Worm (Caenorhabditis elegans) whole organism, mixed stage, embryonic: ENCODE results near the gene erfa-3.

ENCODE experiments used
- M03D4.4 ChIP-seq: sonication (generic microtip); optimal IDR thresholded peaks from 2 replicates; lab custom pipeline; 2017; ENCODE audit warnings: mild to moderate bottlenecking, missing genetic modification characterization, missing compliant biosample characterization
- bed-3 ChIP-seq: fragments of 200-800 bp; sonication (Bioruptor generic); optimal IDR thresholded peaks from 3 replicates; lab custom pipeline; 2018; ENCODE audit warnings: mild to moderate bottlenecking, missing genetic modification characterization, moderate library complexity, missing compliant biosample characterization
- ceh-43 ChIP-seq: fragments of 200-800 bp; sonication (Bioruptor generic); optimal IDR thresholded peaks from 2 replicates; lab custom pipeline; 2018; ENCODE audit warnings: mild to moderate bottlenecking, missing genetic modification characterization, moderate library complexity, missing compliant biosample characterization
- ceh-83 ChIP-seq: fragments of 200-800 bp; sonication (Bioruptor generic); optimal IDR thresholded peaks from 2 replicates; lab custom pipeline; 2018; ENCODE audit warnings: mild to moderate bottlenecking, missing genetic modification characterization, missing compliant biosample characterization
- ces-1 ChIP-seq: fragments of 150-350 bp; optimal IDR thresholded peaks from 2 replicates; lab custom pipeline; 2014; ENCODE audit warnings: missing biosample characterization, missing genetic modification reagents, missing genetic modification characterization
- cnd-1 ChIP-seq: fragments of 200-800 bp; sonication (Bioruptor generic); optimal IDR thresholded peaks from 2 replicates; lab custom pipeline; 2018; ENCODE audit warnings: mild to moderate bottlenecking, missing genetic modification characterization, missing compliant biosample characterization
- drap-1 ChIP-seq: fragments of 200-800 bp; sonication (Bioruptor generic); optimal IDR thresholded peaks from 3 replicates; lab custom pipeline; 2018; ENCODE audit warnings: mild to moderate bottlenecking, missing genetic modification characterization, missing compliant biosample characterization
- elt-1 ChIP-seq: sonication (generic microtip); optimal IDR thresholded peaks from 2 replicates; lab custom pipeline; 2017; ENCODE audit warnings: missing genetic modification characterization, mild to moderate bottlenecking, missing compliant biosample characterization, antibody characterized with exemption, moderate library complexity, borderline replicate concordance; ENCODE audit not compliant: insufficient read depth
- elt-3 ChIP-seq: fragments of 150-350 bp; optimal IDR thresholded peaks from 2 replicates; lab custom pipeline; 2014; ENCODE audit warnings: missing biosample characterization, missing genetic modification characterization
- ham-2 ChIP-seq: fragments of 200-800 bp; sonication (Bioruptor generic); optimal IDR thresholded peaks from 2 replicates; lab custom pipeline; 2018; ENCODE audit warnings: mild to moderate bottlenecking, missing genetic modification characterization, missing compliant biosample characterization
- hlh-1 ChIP-seq: fragments of 150-350 bp; optimal IDR thresholded peaks from 2 replicates; lab custom pipeline; 2014; ENCODE audit warnings: missing biosample characterization, missing genetic modification reagents, missing genetic modification characterization
- lin-13 ChIP-seq: fragments of 150-350 bp; optimal IDR thresholded peaks from 2 replicates; lab custom pipeline; 2014; ENCODE audit warnings: missing biosample characterization, missing genetic modification characterization
- lin-32 ChIP-seq: fragments of 200-800 bp; sonication (Bioruptor generic); optimal IDR thresholded peaks from 2 replicates; lab custom pipeline; 2018; ENCODE audit warnings: mild to moderate bottlenecking, missing genetic modification characterization, missing compliant biosample characterization
- lsy-2 ChIP-seq: fragments of 150-350 bp; optimal IDR thresholded peaks from 2 replicates; lab custom pipeline; 2014; ENCODE audit warnings: missing biosample characterization, missing genetic modification characterization
- mab-5 ChIP-seq: fragments of 150-350 bp; optimal IDR thresholded peaks from 2 replicates; lab custom pipeline; 2014; ENCODE audit warnings: missing biosample characterization, missing genetic modification characterization
- mep-1 ChIP-seq: fragments of 150-350 bp; optimal IDR thresholded peaks from 2 replicates; lab custom pipeline; 2017; ENCODE audit warnings: missing biosample characterization, missing genetic modification reagents, missing genetic modification characterization, inconsistent platforms
- mls-2 ChIP-seq: sonication (generic microtip); optimal IDR thresholded peaks from 2 replicates; lab custom pipeline; 2016; ENCODE audit warnings: mild to moderate bottlenecking, missing genetic modification characterization, moderate library complexity, missing compliant biosample characterization
- nhr-12 ChIP-seq: fragments of 150-350 bp; optimal IDR thresholded peaks from 2 replicates; lab custom pipeline; 2014; ENCODE audit warnings: missing biosample characterization, missing genetic modification characterization
- nhr-237 ChIP-seq: fragments of 150-350 bp; optimal IDR thresholded peaks from 2 replicates; lab custom pipeline; 2014; ENCODE audit warnings: missing biosample characterization, missing genetic modification characterization
- nhr-76 ChIP-seq: sonication (generic microtip); optimal IDR thresholded peaks from 2 replicates; lab custom pipeline; 2017; ENCODE audit warnings: missing biosample characterization, missing genetic modification characterization
- pha-4 ChIP-seq: fragments of 150-350 bp; optimal IDR thresholded peaks from 2 replicates; lab custom pipeline; 2018; ENCODE audit warnings: missing biosample characterization, missing genetic modification reagents, missing genetic modification characterization
- sem-2 ChIP-seq: fragments of 200-800 bp; sonication (Bioruptor generic); optimal IDR thresholded peaks from 2 replicates; lab custom pipeline; 2018; ENCODE audit warnings: mild to moderate bottlenecking, missing genetic modification characterization, missing compliant biosample characterization
- unc-39 ChIP-seq: fragments of 150-350 bp; optimal IDR thresholded peaks from 2 replicates; lab custom pipeline; 2014; ENCODE audit warnings: missing biosample characterization, missing genetic modification characterization
- unc-62 ChIP-seq: fragments of 150-350 bp; optimal IDR thresholded peaks from 2 replicates; lab custom pipeline; 2014; ENCODE audit warnings: missing biosample characterization, missing genetic modification reagents, missing genetic modification characterization
- zip-8 ChIP-seq: fragments of 150-350 bp; optimal IDR thresholded peaks from 2 replicates; lab custom pipeline; 2014; ENCODE audit warnings: missing biosample characterization, missing genetic modification characterization

erfa-3 gene

DNA sequence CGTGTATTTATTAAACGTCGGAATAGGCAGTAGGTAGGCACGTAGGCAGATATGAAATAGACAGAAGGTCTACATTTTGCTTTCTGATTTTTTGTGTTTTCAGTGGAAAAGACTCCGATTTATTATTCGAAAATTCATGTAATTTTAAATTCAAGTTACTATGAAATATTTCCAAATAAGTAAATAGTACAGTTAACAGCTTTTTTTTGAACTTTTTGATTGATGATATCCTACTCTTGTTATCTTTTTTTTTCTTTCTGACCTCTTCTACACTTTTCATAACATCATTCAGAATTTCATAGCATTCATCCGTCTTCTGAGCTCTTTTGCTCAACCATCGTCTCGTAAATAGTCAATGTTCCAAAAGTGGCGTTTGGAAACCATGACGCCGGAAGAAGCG, 14.3 kb downstream of the erfa-3 start, which contains the start of gene cdkl-1:
Gene cdkl-1, plus strand, starts transcription at position 301 of the 400 bp plus-strand sequence.
- TF ChIP-seq cnd-1 (no peak), lsy-2 (tag; lab: Kevin White, UChicago) (no peak), sem-2 (GFP tag; lab: Kevin White, UChicago) (no peak), unc-62 (GFP tag; lab: Kevin White, UChicago) (no peak), mls-2 (tag; lab: Kevin White, UChicago) (no peak), zip-8 (no peak), nhr-237 (tag; lab: Kevin White, UChicago) (no peak), unc-39 (tag; lab: Kevin White, UChicago) (no peak), hlh-1 (tag; lab: Kevin White, UChicago) (no peak), mep-1 (tag; lab: Kevin White, UChicago) (no peak), ham-2 (GFP tag; lab: Kevin White, UChicago) (no peak), ceh-43 (no peak)

DNA sequence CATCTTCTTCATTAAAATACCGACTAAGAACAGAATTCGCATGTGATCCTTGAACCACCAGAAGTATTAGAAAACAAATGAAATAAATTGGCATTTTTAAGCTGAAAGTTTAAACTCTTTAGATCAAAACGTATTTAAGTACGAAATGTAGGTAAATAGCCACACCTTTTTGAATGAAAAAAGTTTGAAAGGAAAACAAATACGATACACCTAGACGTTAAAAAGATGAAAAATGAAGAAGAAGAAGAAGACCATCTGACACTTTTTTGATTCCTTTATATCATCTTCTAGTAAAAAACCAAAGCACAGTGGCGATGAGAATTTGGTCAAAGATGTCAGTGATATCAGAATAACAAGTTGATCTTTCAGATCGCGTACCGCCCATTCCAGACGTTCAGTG, 17.0 kb downstream of the erfa-3 start, which contains the start of gene Y42A5A.3:
Gene Y42A5A.3, minus strand, starts transcription at position 101 of the 400 bp plus-strand sequence.
- TF ChIP-seq zip-8 (no peak), hlh-1 (tag; lab: Kevin White, UChicago) (no peak), lin-13 (tag; lab: Kevin White, UChicago) (no peak), ceh-83 (GFP tag; lab: Kevin White, UChicago) (no peak), sem-2 (GFP tag; lab: Kevin White, UChicago) (no peak)

DNA sequence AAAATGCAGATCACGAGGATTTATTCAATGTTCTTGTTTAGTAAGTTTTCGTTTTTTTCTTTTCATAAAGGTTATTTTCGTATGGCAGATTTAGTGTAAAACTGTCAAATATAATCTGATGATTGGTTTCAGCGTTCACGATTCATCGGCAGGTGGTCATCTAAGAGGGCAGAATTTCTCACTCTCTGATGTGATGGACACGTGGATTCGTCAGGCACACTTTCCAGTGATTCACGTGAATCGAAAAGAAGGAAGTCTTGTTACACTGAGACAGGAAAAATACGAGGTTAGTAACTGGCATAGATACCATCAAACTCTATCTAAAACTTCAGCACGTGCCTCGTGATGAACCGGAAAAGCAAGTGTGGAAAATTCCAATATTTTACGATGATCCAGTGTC, 18.2 kb downstream of the erfa-3 start:
- no peak for TF ChIP-seq lsy-2 (tag; lab: Kevin White, UChicago)
- TF ChIP-seq M03D4.4: no peak
- TF ChIP-seq lin-13 (tag; lab: Kevin White, UChicago): no peak
- no peak for TF ChIP-seq ces-1 (GFP tag; lab: Kevin White, UChicago)
- TF ChIP-seq ham-2 (GFP tag; lab: Kevin White, UChicago): no peak
- no peak for TF ChIP-seq hlh-1 (tag; lab: Kevin White, UChicago)
- no peak for TF ChIP-seq ceh-83 (GFP tag; lab: Kevin White, UChicago)
- no peak for TF ChIP-seq mab-5 (tag; lab: Kevin White, UChicago)
- no peak for TF ChIP-seq elt-1 (tag; lab: Kevin White, UChicago)
- TF ChIP-seq sem-2 (GFP tag; lab: Kevin White, UChicago): no peak
- TF ChIP-seq mls-2 (tag; lab: Kevin White, UChicago): no peak
- no peak for TF ChIP-seq nhr-12 (tag; lab: Kevin White, UChicago)
- TF ChIP-seq elt-3 (tag; lab: Kevin White, UChicago): no peak
- TF ChIP-seq unc-62 (GFP tag; lab: Kevin White, UChicago): no peak
- TF ChIP-seq mep-1 (tag; lab: Kevin White, UChicago): no peak

DNA sequence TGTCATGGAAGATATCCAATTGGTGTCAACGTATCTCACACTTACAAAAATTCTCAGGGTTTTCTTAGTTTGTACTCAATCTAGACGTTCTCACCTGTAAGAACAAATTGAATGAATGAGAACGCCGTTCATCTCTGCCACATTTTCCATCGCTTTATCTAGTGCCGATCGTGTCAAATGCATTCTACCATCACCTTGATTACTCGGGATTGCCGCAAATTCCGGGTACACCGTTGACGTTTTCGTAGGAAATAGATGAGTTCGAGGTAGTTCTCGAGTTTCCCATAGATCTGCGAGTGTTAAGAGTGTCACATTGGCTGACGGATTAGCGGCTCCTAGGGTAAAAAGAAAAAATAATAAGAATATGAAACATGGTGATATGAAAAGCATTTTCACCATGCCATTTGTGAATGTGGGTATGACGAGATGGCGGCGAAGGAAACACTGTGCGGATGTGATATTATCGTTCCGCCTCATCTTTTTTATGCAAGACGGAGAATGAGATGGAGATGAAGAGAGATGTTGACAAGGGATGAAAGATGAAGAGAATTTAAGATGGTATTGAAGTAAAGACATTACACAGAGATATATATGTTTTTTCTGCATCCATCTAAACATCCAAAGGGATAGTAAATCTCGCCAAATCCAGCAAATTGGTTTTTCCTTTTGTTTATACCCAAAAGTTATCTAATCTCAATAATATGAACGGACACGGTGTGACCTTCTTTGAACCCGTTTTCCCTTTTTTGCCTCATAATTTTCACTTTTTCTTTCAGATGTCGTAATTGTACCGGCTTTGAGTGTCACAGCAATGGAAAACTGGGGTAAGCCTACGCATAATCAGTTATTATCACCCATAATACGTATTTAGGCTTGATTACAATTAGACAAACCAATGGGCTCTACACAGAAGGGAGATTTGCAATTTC, 19.5 kb downstream of the erfa-3 start, which contains the start of gene lact-8:
Gene lact-8, minus strand, starts transcription at position 445 of the 929 bp plus-strand sequence.
- TF ChIP-seq lin-32 (no peak), elt-1 (tag; lab: Kevin White, UChicago) (peak; percentile 90)

DNA sequence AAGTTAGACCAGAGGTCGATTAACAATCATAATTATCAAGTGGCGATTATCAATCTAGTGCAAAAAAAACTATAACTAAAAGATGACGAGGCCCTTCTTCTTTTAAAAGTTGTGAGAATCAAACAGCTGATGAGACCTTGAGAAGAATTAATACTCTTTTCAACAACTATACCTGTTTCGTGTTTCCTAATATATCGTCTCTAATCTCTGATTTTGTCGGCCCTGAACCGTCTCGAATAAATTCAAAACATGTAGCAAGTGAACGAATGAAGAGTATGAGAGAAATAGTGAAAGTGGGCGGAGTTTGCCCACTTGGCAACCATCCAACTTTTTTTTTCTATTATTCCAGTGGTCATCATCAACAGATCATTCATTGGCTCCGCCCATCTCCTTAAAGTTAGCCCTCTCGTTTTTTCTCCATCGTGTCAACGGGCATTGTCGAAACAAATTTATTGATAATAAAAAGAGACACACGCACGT, 25.3 kb downstream of the erfa-3 start, which contains the start of gene Y42A5A.1:
Gene Y42A5A.1, plus strand, starts transcription at position 430 of the 480 bp plus-strand sequence.
- TF ChIP-seq lin-32 (no peak), bed-3 (GFP tag; lab: Kevin White, UChicago) (no peak), drap-1 (no peak), ceh-43 (no peak), lsy-2 (tag; lab: Kevin White, UChicago) (no peak), pha-4 (tag; lab: Kevin White, UChicago) (no peak), nhr-76 (no peak), ces-1 (GFP tag; lab: Kevin White, UChicago) (no peak), unc-62 (GFP tag; lab: Kevin White, UChicago) (no peak), mep-1 (tag; lab: Kevin White, UChicago) (no peak), M03D4.4 (no peak), elt-1 (tag; lab: Kevin White, UChicago) (no peak), sem-2 (GFP tag; lab: Kevin White, UChicago) (no peak)
